Worm (Caenorhabditis elegans) whole organism, L3 larva: ENCODE results near the gene egl-13.
A peak's percentile ranks its signal among the peaks of the same experiment; 100 is the strongest.

ENCODE experiments used
- ZK546.5 ChIP-seq: sonication (generic microtip); optimal IDR thresholded peaks from 2 replicates; lab custom pipeline; 2017; ENCODE audit warnings: missing biosample characterization, missing genetic modification characterization
- aly-2 ChIP-seq: fragments of 150-350 bp; optimal IDR thresholded peaks from 2 replicates; lab custom pipeline; 2014; ENCODE audit warnings: missing biosample characterization, missing genetic modification characterization
- ceh-28 ChIP-seq: fragments of 150-350 bp; optimal IDR thresholded peaks from 2 replicates; lab custom pipeline; 2014; ENCODE audit warnings: missing biosample characterization, missing genetic modification reagents, missing genetic modification characterization
- ceh-82 ChIP-seq: fragments of 150-350 bp; optimal IDR thresholded peaks from 2 replicates; lab custom pipeline; 2014; ENCODE audit warnings: missing biosample characterization, missing genetic modification characterization
- egl-27 ChIP-seq: sonication (generic microtip); optimal IDR thresholded peaks from 4 replicates; lab custom pipeline; 2017; ENCODE audit warnings: missing biosample characterization, missing genetic modification reagents, missing genetic modification characterization
- egl-5 ChIP-seq: fragments of 150-350 bp; optimal IDR thresholded peaks from 2 replicates; lab custom pipeline; 2017; ENCODE audit warnings: missing biosample characterization, missing genetic modification reagents, missing genetic modification characterization, inconsistent platforms
- elt-2 ChIP-seq: sonication (generic microtip); optimal IDR thresholded peaks from 2 replicates; lab custom pipeline; 2016; ENCODE audit warnings: missing genetic modification reagents, mild to moderate bottlenecking, missing genetic modification characterization, missing compliant biosample characterization
- elt-3 ChIP-seq, 3 experiments: fragments of 150-350 bp in 1 of 3; sonication (generic microtip) in 2 of 3; optimal IDR thresholded peaks; 2 replicates in 2 of 3; 4 replicates in 1 of 3; lab custom pipeline; 2014 to 2017; ENCODE audit warnings: missing biosample characterization in 3 of 3, missing genetic modification characterization in 3 of 3
- fkh-2 ChIP-seq: fragments of 150-350 bp; optimal IDR thresholded peaks from 2 replicates; lab custom pipeline; 2014; ENCODE audit warnings: missing biosample characterization, missing genetic modification reagents, missing genetic modification characterization
- fos-1 ChIP-seq: fragments of 150-350 bp; optimal IDR thresholded peaks from 2 replicates; lab custom pipeline; 2014; ENCODE audit warnings: missing biosample characterization, missing genetic modification characterization
- hmg-11 ChIP-seq: sonication (generic microtip); optimal IDR thresholded peaks from 2 replicates; lab custom pipeline; 2016; ENCODE audit warnings: missing genetic modification characterization, missing compliant biosample characterization
- jun-1 ChIP-seq: fragments of 150-350 bp; optimal IDR thresholded peaks from 2 replicates; lab custom pipeline; 2014; ENCODE audit warnings: missing biosample characterization, missing genetic modification reagents, missing genetic modification characterization
- lin-15B ChIP-seq: fragments of 150-350 bp; optimal IDR thresholded peaks from 2 replicates; lab custom pipeline; 2014; ENCODE audit warnings: missing biosample characterization, missing genetic modification characterization
- lin-39 ChIP-seq: fragments of 150-350 bp; optimal IDR thresholded peaks from 2 replicates; lab custom pipeline; 2018; ENCODE audit warnings: missing biosample characterization, missing genetic modification reagents, missing genetic modification characterization
- lsy-12 ChIP-seq: sonication (generic microtip); optimal IDR thresholded peaks from 2 replicates; lab custom pipeline; 2016; ENCODE audit warnings: mild to moderate bottlenecking, missing genetic modification characterization, missing compliant biosample characterization
- mdl-1 ChIP-seq: fragments of 150-350 bp; optimal IDR thresholded peaks from 2 replicates; lab custom pipeline; 2014; ENCODE audit warnings: missing biosample characterization, missing genetic modification characterization
- mml-1 ChIP-seq: fragments of 150-350 bp; sonication (generic microtip); optimal IDR thresholded peaks from 3 replicates; lab custom pipeline; 2014; ENCODE audit warnings: missing biosample characterization, missing genetic modification characterization
- nfya-1 ChIP-seq: sonication (generic microtip); optimal IDR thresholded peaks from 2 replicates; lab custom pipeline; 2017; ENCODE audit warnings: missing genetic modification characterization, mild to moderate bottlenecking, missing compliant biosample characterization, antibody characterized with exemption, moderate library complexity; ENCODE audit not compliant: insufficient read depth
- nhr-11 ChIP-seq: fragments of 150-350 bp; optimal IDR thresholded peaks from 2 replicates; lab custom pipeline; 2014; ENCODE audit warnings: missing biosample characterization, missing genetic modification characterization
- nhr-12 ChIP-seq: fragments of 150-350 bp; optimal IDR thresholded peaks from 2 replicates; lab custom pipeline; 2014; ENCODE audit warnings: missing biosample characterization, missing genetic modification characterization
- nhr-23 ChIP-seq: fragments of 150-350 bp; optimal IDR thresholded peaks from 2 replicates; lab custom pipeline; 2014; ENCODE audit warnings: missing biosample characterization, missing genetic modification reagents, missing genetic modification characterization
- nhr-25 ChIP-seq: sonication (generic microtip); optimal IDR thresholded peaks from 2 replicates; lab custom pipeline; 2017; ENCODE audit warnings: missing biosample characterization, missing genetic modification characterization
- nhr-28 ChIP-seq: fragments of 150-350 bp; optimal IDR thresholded peaks from 2 replicates; lab custom pipeline; 2014; ENCODE audit warnings: missing biosample characterization, missing genetic modification characterization
- nhr-43 ChIP-seq: sonication (generic microtip); optimal IDR thresholded peaks from 2 replicates; lab custom pipeline; 2016; ENCODE audit warnings: mild to moderate bottlenecking, missing genetic modification characterization, missing compliant biosample characterization; ENCODE audit not compliant: poor library complexity, severe bottlenecking
- nhr-77 ChIP-seq: fragments of 150-350 bp; optimal IDR thresholded peaks from 2 replicates; lab custom pipeline; 2014; ENCODE audit warnings: missing biosample characterization, missing genetic modification characterization
- pha-4 ChIP-seq: fragments of 150-350 bp; optimal IDR thresholded peaks from 2 replicates; lab custom pipeline; 2014; ENCODE audit warnings: missing biosample characterization, missing genetic modification reagents, missing genetic modification characterization
- pqm-1 ChIP-seq: fragments of 150-350 bp; optimal IDR thresholded peaks from 2 replicates; lab custom pipeline; 2017; ENCODE audit warnings: missing biosample characterization, missing genetic modification characterization, inconsistent platforms
- skn-1 ChIP-seq: fragments of 150-350 bp; optimal IDR thresholded peaks from 2 replicates; lab custom pipeline; 2014; ENCODE audit warnings: missing biosample characterization, missing genetic modification characterization
- snpc-4 ChIP-seq: fragments of 150-350 bp; optimal IDR thresholded peaks from 2 replicates; lab custom pipeline; 2014; ENCODE audit warnings: missing biosample characterization, missing genetic modification characterization
- unc-39 ChIP-seq: sonication (generic microtip); optimal IDR thresholded peaks from 4 replicates; lab custom pipeline; 2017; ENCODE audit warnings: missing biosample characterization, missing genetic modification characterization
- unc-62 ChIP-seq: fragments of 150-350 bp; sonication (generic microtip); optimal IDR thresholded peaks from 4 replicates; lab custom pipeline; 2014; ENCODE audit warnings: missing biosample characterization, missing genetic modification reagents, missing genetic modification characterization
- ztf-4 ChIP-seq: fragments of 150-350 bp; optimal IDR thresholded peaks from 2 replicates; lab custom pipeline; 2014; ENCODE audit warnings: missing biosample characterization, missing genetic modification characterization

The egl-13 gene

ce11 chrX:5686065-5686464 is 22.4 kb downstream of the egl-13 start, which contains the start of gene set-20:
Gene set-20 (minus strand): TSS chrX:5686158.
- TF ChIP-seq lsy-12 (tag; lab: Kevin White, UChicago) (no peak), pha-4 (tag; lab: Kevin White, UChicago) (peak; percentile 34), elt-3 (tag; optimal IDR thresholded peaks at IDR 0.05; lab: Kevin White, UChicago) (no peak), lin-15B (tag; lab: Kevin White, UChicago) (peak; percentile 9), hmg-11 (peak; percentile 93), ztf-4 (tag; lab: Kevin White, UChicago) (no peak), fos-1 (peak; percentile 71), unc-62 (GFP tag; lab: Kevin White, UChicago) (no peak), jun-1 (tag; lab: Kevin White, UChicago) (peak; percentile 20), nhr-25 (peak; percentile 72), fkh-2 (tag; lab: Kevin White, UChicago) (no peak), lin-39 (peak; percentile 80), nfya-1 (tag; lab: Kevin White, UChicago) (peak; percentile 69), ceh-82 (no peak), nhr-43 (peak; percentile 12), snpc-4 (tag; lab: Kevin White, UChicago) (peak; percentile 59), elt-2 (tag; lab: Kevin White, UChicago) (no peak), nhr-23 (tag; lab: Kevin White, UChicago) (peak; percentile 59)
- TF ChIP-seq, all 47 proteins: peak for 11

- TF ChIP-seq ceh-28 (tag; lab: Kevin White, UChicago) (no peak), unc-39 (tag; lab: Kevin White, UChicago) (no peak), aly-2 (no peak), nhr-12 (tag; lab: Kevin White, UChicago) (no peak)
Observed at ce11 chrX:5689077-5689476, 25.4 kb downstream of the egl-13 start.

ce11 chrX:5692099-5692498 is 28.5 kb downstream of the egl-13 start, which contains the start of gene W01C8.1:
Gene W01C8.1 (plus strand): TSS chrX:5692399.
- TF ChIP-seq nhr-77 (tag; lab: Kevin White, UChicago): no peak
- TF ChIP-seq nhr-43: no peak
- no peak for TF ChIP-seq pqm-1

- TF ChIP-seq nhr-23 (tag; lab: Kevin White, UChicago) (peak; percentile 5), skn-1 (tag; lab: Kevin White, UChicago) (no peak), ceh-82 (no peak), elt-2 (tag; lab: Kevin White, UChicago) (peak; percentile 44), pqm-1 (peak; percentile 23)
Observed at ce11 chrX:5695416-5695815, 31.8 kb downstream of the egl-13 start.

ce11 chrX:5696197-5696596 is 32.6 kb downstream of the egl-13 start:
- TF ChIP-seq nhr-43: peak; percentile 48
- TF ChIP-seq mdl-1: peak; percentile 66
- TF ChIP-seq egl-27: peak; percentile 18
- no peak for TF ChIP-seq nhr-11 (tag; lab: Kevin White, UChicago)
- TF ChIP-seq nhr-23 (tag; lab: Kevin White, UChicago): peak; percentile 67
- TF ChIP-seq unc-39 (tag; lab: Kevin White, UChicago): no peak
- peak; percentile 80 for TF ChIP-seq jun-1 (tag; lab: Kevin White, UChicago)
- TF ChIP-seq lin-39: peak; percentile 28
- no peak for TF ChIP-seq nhr-77 (tag; lab: Kevin White, UChicago)
- peak; percentile 13 for TF ChIP-seq nfya-1 (tag; lab: Kevin White, UChicago)
- peak; percentile 89 for TF ChIP-seq elt-2 (tag; lab: Kevin White, UChicago)
- TF ChIP-seq ceh-28 (tag; lab: Kevin White, UChicago): peak; percentile 35
- peak; percentile 45 for TF ChIP-seq nhr-25
- peak; percentile 49 for TF ChIP-seq pha-4 (tag; lab: Kevin White, UChicago)
- no peak for TF ChIP-seq ZK546.5 (tag; lab: Kevin White, UChicago)
- peak; percentile 60 for TF ChIP-seq pqm-1
- TF ChIP-seq unc-62 (GFP tag; lab: Kevin White, UChicago): peak; percentile 23

- TF ChIP-seq aly-2: no peak
- TF ChIP-seq mdl-1: no peak
Observed at ce11 chrX:5697208-5697607, 33.6 kb downstream of the egl-13 start, which contains the start of gene W01C8.5. Gene W01C8.5 (minus strand): TSS chrX:5697308.

ce11 chrX:5698419-5698818 is 34.8 kb downstream of the egl-13 start:
- TF ChIP-seq elt-3 (tag; optimal IDR thresholded peaks at IDR 0.05; lab: Kevin White, UChicago) (no peak), nhr-28 (tag; lab: Kevin White, UChicago) (no peak), nhr-25 (no peak), skn-1 (tag; lab: Kevin White, UChicago) (no peak), mml-1 (no peak), ceh-28 (tag; lab: Kevin White, UChicago) (no peak), egl-5 (tag; lab: Kevin White, UChicago) (no peak), unc-62 (GFP tag; lab: Kevin White, UChicago) (no peak)
- TF ChIP-seq, all 47 proteins: peak for 0
